Worm (Caenorhabditis elegans): ENCODE data around the gene kmo-1.

DNA sequence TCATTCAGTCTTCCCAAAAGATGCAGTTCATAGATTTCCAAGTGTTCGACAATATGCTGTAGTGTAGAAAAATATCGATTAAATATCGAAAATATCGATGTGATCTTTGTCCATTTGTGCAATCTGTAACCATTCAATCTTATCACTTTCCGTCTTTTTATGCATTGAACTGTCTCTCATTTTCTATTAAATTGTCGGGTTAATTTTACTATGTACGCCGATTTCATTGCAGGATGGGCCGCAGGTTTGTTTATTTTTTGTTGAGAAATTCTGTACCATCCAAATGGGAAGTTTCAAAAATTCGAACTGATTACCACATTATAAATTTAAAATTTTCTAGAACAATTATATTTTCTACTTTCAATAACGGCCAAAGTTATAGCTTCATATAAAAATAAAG is 13.9 kb upstream of the kmo-1 start, which contains the start of gene R07B7.8:
- TF ChIP-seq duxl-1 (tag; optimal IDR thresholded peaks at IDR 0.05; ENCODE audit: poor library complexity) (no peak), dpl-1 (GFP tag; optimal IDR thresholded peaks at IDR 0.05) (no peak), zag-1 (tag; optimal IDR thresholded peaks at IDR 0.05) (no peak), madf-9 (GFP tag; conservative IDR thresholded peaks at IDR 0.05) (no peak), mep-1 (tag; optimal IDR thresholded peaks at IDR 0.05) (no peak)
